Fruit fly (Drosophila melanogaster) Kc167 (cell line): ENCODE results near the gene CG6726.

Experiments used
- Myc ChIP-seq: fragments of >200 bp; optimal IDR thresholded peaks from 2 replicates; lab custom pipeline; 2017; ENCODE audit warnings: missing external identifiers
- h ChIP-seq: fragments of >200 bp; optimal IDR thresholded peaks from 3 replicates; lab custom pipeline; 2018; ENCODE audit warnings: missing external identifiers
- insv ChIP-seq: fragments of >200 bp; optimal IDR thresholded peaks from 3 replicates; lab custom pipeline; 2018; ENCODE audit warnings: missing external identifiers
- psq ChIP-seq: fragments of >200 bp; optimal IDR thresholded peaks from 2 replicates; lab custom pipeline; 2017; ENCODE audit warnings: missing external identifiers
- ttk ChIP-seq: sonication (Bioruptor generic); optimal IDR thresholded peaks from 2 replicates; lab custom pipeline; 2017; ENCODE audit warnings: missing external identifiers

DNA sequence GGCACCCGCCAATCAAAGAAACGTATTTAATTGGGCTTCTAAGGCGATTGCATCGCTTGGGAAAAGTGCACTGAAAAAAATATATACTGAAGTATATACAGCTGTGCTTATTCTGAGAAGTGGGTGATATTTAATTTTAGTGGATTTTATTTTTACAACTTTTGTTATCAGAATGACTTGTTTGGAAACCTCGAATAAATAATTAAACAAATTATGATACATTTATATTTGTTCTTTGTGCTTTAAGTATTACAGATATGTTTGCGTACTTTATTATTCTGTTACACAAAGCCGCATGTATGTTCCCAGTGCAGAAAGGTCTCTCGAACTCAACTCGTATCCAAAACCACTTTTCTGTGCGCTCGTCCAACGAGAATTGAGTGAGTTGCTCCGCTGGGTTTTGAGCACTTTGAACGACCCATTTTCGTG is 42.8 kb upstream of the CG6726 start:
- no peak for TF ChIP-seq h (lab: Kevin White, UChicago)
- no peak for TF ChIP-seq ttk (lab: Kevin White, UChicago)
- TF ChIP-seq Myc (lab: Kevin White, UChicago): no peak
- TF ChIP-seq psq (lab: Kevin White, UChicago): no peak
- no peak for TF ChIP-seq insv (lab: Kevin White, UChicago)
